Worm (Caenorhabditis elegans): Measurements from ENCODE around the gene C18D11.9.
A peak's percentile ranks its signal among the peaks of the same experiment; 100 is the strongest.

Gene C18D11.9

DNA sequence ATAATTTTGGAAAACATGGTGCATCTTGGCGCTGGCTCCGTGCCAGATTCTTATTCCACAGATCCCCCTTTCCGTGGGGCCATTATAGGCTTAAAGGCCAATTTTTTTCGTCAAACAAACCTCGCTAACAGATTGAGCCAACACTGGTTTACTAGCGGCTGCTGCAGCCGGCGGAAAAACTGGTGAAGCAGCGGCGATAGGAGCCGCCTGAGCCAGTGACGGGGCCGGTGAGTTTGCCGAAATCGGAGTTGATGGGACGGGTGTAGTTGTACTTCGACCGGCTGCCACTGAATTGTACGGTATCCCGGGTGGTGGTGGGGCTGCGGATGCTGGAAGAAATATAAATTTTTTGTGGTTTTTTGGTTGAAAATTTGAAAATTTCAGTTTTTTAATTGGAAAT, 32.8 kb downstream of the C18D11.9 start:
- TF ChIP-seq set-16 (GFP tag; IDR thresholded peaks at IDR 0.05) (peak; percentile 68), vab-7 (GFP tag; IDR thresholded peaks at IDR 0.05) (no peak), T20F7.1 (GFP tag; optimal IDR thresholded peaks at IDR 0.05) (no peak)

ce11 chrIII:11843007-11843406, 34.1 kb downstream of the C18D11.9 start:
- TF ChIP-seq dve-1 (tag; optimal IDR thresholded peaks at IDR 0.05; ENCODE audit: insufficient read depth) = no peak
- TF ChIP-seq daf-19 (GFP tag; conservative IDR thresholded peaks at IDR 0.05) = no peak
- no peak for TF ChIP-seq ctbp-1 (GFP tag; IDR thresholded peaks at IDR 0.05)
- peak; percentile 56; the same call in 1 of the 2 replicates for TF ChIP-seq set-16 (GFP tag; IDR thresholded peaks at IDR 0.05)
- TF ChIP-seq nhr-11 (tag; optimal IDR thresholded peaks at IDR 0.05) = no peak
- no peak for TF ChIP-seq ama-1 (optimal IDR thresholded peaks at IDR 0.05)
- TF ChIP-seq ZK546.5 (tag; optimal IDR thresholded peaks at IDR 0.05) = no peak
- no peak for TF ChIP-seq hlh-11 (tag; optimal IDR thresholded peaks at IDR 0.05)
- TF ChIP-seq lsy-2 (tag; optimal IDR thresholded peaks at IDR 0.05) = no peak
- TF ChIP-seq tag-97 (GFP tag; IDR thresholded peaks at IDR 0.05) = no peak
- TF ChIP-seq unc-130 (GFP tag; optimal IDR thresholded peaks at IDR 0.05) = no peak
- TF ChIP-seq nhr-42 (GFP tag; IDR thresholded peaks at IDR 0.05) = no peak
- TF ChIP-seq unc-62 (GFP tag; optimal IDR thresholded peaks at IDR 0.05 in 1 of 2) = peak in 1 of 2 experiments; percentile 72
- TF ChIP-seq unc-62 (tag; optimal IDR thresholded peaks at IDR 0.05) = no peak
- TF ChIP-seq mes-2 (tag; optimal IDR thresholded peaks at IDR 0.05; ENCODE audit: poor library complexity, severe bottlenecking) = no peak

DNA sequence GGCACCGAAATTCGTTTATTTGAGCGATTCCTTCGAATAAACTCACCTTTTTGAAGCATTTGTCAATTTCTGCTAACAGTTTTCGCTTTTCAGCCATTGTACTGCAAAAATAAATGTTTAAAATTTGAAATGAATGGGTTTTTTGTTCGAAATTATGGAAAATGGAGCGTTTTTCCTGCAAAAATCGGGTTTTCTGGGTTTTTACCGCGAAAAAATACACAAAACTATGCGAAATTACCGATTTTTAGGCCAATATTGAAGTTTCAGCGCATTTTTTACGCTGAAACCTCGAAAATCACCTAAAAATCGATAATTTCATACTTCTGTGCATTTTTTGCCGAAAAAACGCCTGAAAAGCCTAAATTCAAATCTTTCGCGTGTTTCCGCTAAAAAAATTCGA, 37.4 kb downstream of the C18D11.9 start, which contains the start of gene ntl-3:
TSS of gene ntl-3 (minus strand) at position 101 of the 400 bp plus-strand sequence.
- TF ChIP-seq lin-38 (GFP tag; IDR thresholded peaks at IDR 0.05) (no peak), ceh-32 (tag; optimal IDR thresholded peaks at IDR 0.05; ENCODE audit: poor library complexity) (no peak), daf-19 (GFP tag; conservative IDR thresholded peaks at IDR 0.05) (no peak), nhr-102 (tag; optimal IDR thresholded peaks at IDR 0.05) (no peak), aha-1 (tag) (peak; percentile 73)

DNA sequence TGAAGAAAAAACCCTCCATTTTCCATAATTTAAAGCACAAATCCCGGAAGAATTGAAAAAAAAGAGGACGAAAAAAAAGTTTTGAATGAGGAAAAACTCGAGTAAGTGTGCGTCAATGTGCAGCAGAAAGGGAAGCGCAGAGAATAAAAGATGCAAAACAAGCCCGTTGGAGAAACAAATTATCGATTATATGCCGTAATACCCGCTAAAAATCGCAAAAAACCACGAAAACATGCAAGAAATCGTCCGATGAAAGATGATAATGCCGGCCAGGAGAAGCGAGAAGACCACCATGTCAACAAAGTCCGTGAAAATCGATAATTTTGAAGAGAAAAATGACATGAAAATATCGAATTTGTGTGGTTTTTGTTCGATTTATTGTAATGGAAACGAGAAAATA, 38.1 kb downstream of the C18D11.9 start:
- TF ChIP-seq lsy-2 (tag; optimal IDR thresholded peaks at IDR 0.05) = peak in 1 of 2 experiments; percentile 9
- TF ChIP-seq Y75B8A.6 (GFP tag; IDR thresholded peaks at IDR 0.05) = no peak
- TF ChIP-seq ceh-28 (tag; optimal IDR thresholded peaks at IDR 0.05) = peak; percentile 48
- peak in 1 of 2 experiments; percentile 43 for TF ChIP-seq unc-62 (GFP tag; optimal IDR thresholded peaks at IDR 0.05 in 1 of 2)
- no peak for TF ChIP-seq unc-62 (tag; optimal IDR thresholded peaks at IDR 0.05)

DNA sequence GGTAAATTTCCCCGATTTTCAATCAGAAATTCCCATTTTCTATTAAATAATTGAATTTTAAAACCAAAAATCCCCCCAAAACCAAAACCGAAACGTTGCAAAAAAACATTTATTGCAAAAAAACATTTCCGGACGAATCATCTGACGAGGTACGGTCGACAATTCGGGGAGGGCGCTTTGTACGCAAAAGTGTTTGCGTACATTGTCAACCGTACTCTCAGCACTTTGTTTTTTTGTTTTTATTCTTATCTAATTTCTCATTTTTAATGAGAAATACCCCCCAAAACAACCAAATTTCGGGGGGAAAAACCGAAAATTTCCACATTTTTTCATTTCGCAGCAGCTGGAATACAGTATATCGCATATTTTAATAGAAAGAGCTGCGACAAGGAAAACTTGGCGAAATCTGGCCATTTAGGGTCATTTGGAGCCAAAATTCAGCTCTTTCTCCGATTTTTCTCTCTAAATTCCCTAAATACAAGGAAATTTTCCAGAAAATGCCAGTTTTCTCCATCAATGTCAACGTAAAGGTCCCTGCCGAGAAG, 38.8 kb downstream of the C18D11.9 start, which contains the start of gene mif-1:
TSS of gene mif-1 (plus strand) at position 495 of the 545 bp plus-strand sequence.
- TF ChIP-seq set-16 (GFP tag; IDR thresholded peaks at IDR 0.05) (no peak), T20F7.1 (GFP tag; optimal IDR thresholded peaks at IDR 0.05) (no peak), D1046.2 (GFP tag; IDR thresholded peaks at IDR 0.05) (no peak), dpl-1 (GFP tag; optimal IDR thresholded peaks at IDR 0.05) (peak; percentile 51), nhr-237 (tag; optimal IDR thresholded peaks at IDR 0.05) (no peak), daf-16 (GFP tag; optimal IDR thresholded peaks at IDR 0.05) (no peak), daf-16 (tag; optimal IDR thresholded peaks at IDR 0.05) (peak; percentile 52), saeg-2 (GFP tag; IDR thresholded peaks at IDR 0.05) (no peak), hlh-30 (tag; optimal IDR thresholded peaks at IDR 0.05; ENCODE audit: insufficient read depth) (peak; percentile 89), nhr-48 (tag; optimal IDR thresholded peaks at IDR 0.05) (no peak), dmd-6 (GFP tag; IDR thresholded peaks at IDR 0.05) (peak; percentile 19; the same call in 1 of the 2 replicates), Y75B8A.6 (GFP tag; IDR thresholded peaks at IDR 0.05) (no peak), lsy-2 (tag; optimal IDR thresholded peaks at IDR 0.05) (peak; percentile 54 to 98), Y105C5A.15 (GFP tag; IDR thresholded peaks at IDR 0.05) (no peak), mdt-29 (GFP tag; IDR thresholded peaks at IDR 0.05) (no peak), sdz-12 (GFP tag; optimal IDR thresholded peaks at IDR 0.05) (no peak), nhr-102 (tag; optimal IDR thresholded peaks at IDR 0.05) (no peak), lim-7 (GFP tag; IDR thresholded peaks at IDR 0.05) (no peak), hlh-11 (tag; optimal IDR thresholded peaks at IDR 0.05) (peak; percentile 35), dmd-8 (GFP tag; IDR thresholded peaks at IDR 0.05) (no peak), mxl-3 (GFP tag; optimal IDR thresholded peaks at IDR 0.05) (no peak), skn-1 (tag; optimal IDR thresholded peaks at IDR 0.05) (no peak), zfp-3 (GFP tag; conservative IDR thresholded peaks at IDR 0.05) (no peak), aha-1 (tag) (peak; percentile 64), unc-62 (GFP tag; optimal IDR thresholded peaks at IDR 0.05 in 1 of 2) (peak in 1 of 2 experiments; percentile 82), unc-62 (tag; optimal IDR thresholded peaks at IDR 0.05) (no peak), F49E8.2 (tag; optimal IDR thresholded peaks at IDR 0.05; ENCODE audit: borderline replicate concordance) (no peak), aly-2 (tag; optimal IDR thresholded peaks at IDR 0.05) (no peak)

Measured in whole organism, L4 larva.